Worm (Caenorhabditis elegans): ENCODE data around the gene pink-1.
A peak's percentile ranks its signal among the peaks of the same experiment; 100 is the strongest.
"Not testable (repeated sequence)": the region's sequence is repeated elsewhere in the genome, so short reads cannot be mapped to it uniquely, and the experiment has no call there.

The pink-1 gene

DNA sequence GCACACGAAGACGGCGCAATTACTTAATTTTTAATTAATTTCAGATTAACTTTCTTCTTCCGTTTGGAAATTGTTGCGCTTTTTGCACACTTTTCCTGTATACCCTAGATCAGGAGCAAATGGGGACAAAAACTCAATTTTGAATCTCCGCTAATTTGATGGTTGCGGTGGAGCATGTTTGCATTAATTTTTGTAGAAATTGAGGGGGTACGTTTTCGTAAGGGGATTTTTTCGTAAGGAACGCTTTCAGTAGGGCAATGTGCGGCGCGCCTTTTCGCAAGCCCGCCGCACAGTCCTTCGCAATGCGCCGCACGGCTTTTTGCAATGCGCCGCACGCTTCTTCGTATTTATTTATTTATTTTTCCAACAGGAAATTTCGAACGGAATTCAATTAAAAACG, 49.1 kb downstream of the pink-1 start (continued):
- TF ChIP-seq lim-7 (GFP tag; IDR thresholded peaks at IDR 0.05) (peak; percentile 59), ZK337.2 (GFP tag; IDR thresholded peaks at IDR 0.05) (peak; percentile 21; the same call in 1 of the 2 replicates), Y48G9A.11 (GFP tag; IDR thresholded peaks at IDR 0.05) (peak; percentile 86), lsy-2 (tag; optimal IDR thresholded peaks at IDR 0.05) (peak; percentile 26 to 73), hif-1 (tag; optimal IDR thresholded peaks at IDR 0.05) (peak in 1 of 2 experiments; percentile 12), lin-29 (GFP tag; IDR thresholded peaks at IDR 0.05) (peak; percentile 83), mep-1 (tag; optimal IDR thresholded peaks at IDR 0.05) (peak; percentile 58), nhr-42 (GFP tag; IDR thresholded peaks at IDR 0.05) (peak; percentile 92), T20F7.1 (GFP tag; optimal IDR thresholded peaks at IDR 0.05) (peak; percentile 25), hlh-11 (tag; optimal IDR thresholded peaks at IDR 0.05) (peak; percentile 39), unc-130 (GFP tag; optimal IDR thresholded peaks at IDR 0.05) (peak; percentile 15), D1046.2 (GFP tag; IDR thresholded peaks at IDR 0.05) (peak; percentile 83; the same call in 1 of the 2 replicates), nhr-48 (tag; optimal IDR thresholded peaks at IDR 0.05) (peak; percentile 0), mes-2 (tag; optimal IDR thresholded peaks at IDR 0.05; ENCODE audit: poor library complexity, severe bottlenecking) (peak; percentile 85), nhr-41 (GFP tag; IDR thresholded peaks at IDR 0.05) (peak; percentile 56; the same call in 1 of the 2 replicates), set-16 (GFP tag; IDR thresholded peaks at IDR 0.05) (peak; percentile 65; the same call in 1 of the 2 replicates), pha-4 (GFP tag; IDR thresholded peaks at IDR 0.05) (peak; percentile 93), dmd-6 (GFP tag; IDR thresholded peaks at IDR 0.05) (peak; percentile 90), ceh-44 (GFP tag; IDR thresholded peaks at IDR 0.05) (peak; percentile 84), tra-1 (GFP tag; IDR thresholded peaks at IDR 0.05) (peak; percentile 88), saeg-2 (GFP tag; IDR thresholded peaks at IDR 0.05) (peak; percentile 90), ctbp-1 (GFP tag; IDR thresholded peaks at IDR 0.05) (peak; percentile 95), lin-1 (GFP tag; IDR thresholded peaks at IDR 0.05) (peak; percentile 88), madf-5 (GFP tag; IDR thresholded peaks at IDR 0.05) (peak in 1 of 2 experiments; percentile 86; a peak in 2 of 4 replicates), madf-9 (GFP tag; conservative IDR thresholded peaks at IDR 0.05) (peak; percentile 72), nhr-77 (tag; optimal IDR thresholded peaks at IDR 0.05) (peak; percentile 27), nhr-6 (tag; optimal IDR thresholded peaks at IDR 0.05) (peak; percentile 41), arid-1 (GFP tag; conservative IDR thresholded peaks at IDR 0.05) (peak; percentile 84), T26A8.4 (GFP tag; IDR thresholded peaks at IDR 0.05) (peak; percentile 97), duxl-1 (tag; optimal IDR thresholded peaks at IDR 0.05; ENCODE audit: poor library complexity) (peak; percentile 43), zfp-3 (GFP tag; conservative IDR thresholded peaks at IDR 0.05) (peak; percentile 89)
- not testable (repeated sequence) for TF ChIP-seq pha-4 (tag; optimal IDR thresholded peaks at IDR 0.05)

- TF ChIP-seq madf-5 (GFP tag; IDR thresholded peaks at IDR 0.05) (no peak), gei-8 (GFP tag; optimal IDR thresholded peaks at IDR 0.05) (no peak), egl-43 (GFP tag; IDR thresholded peaks at IDR 0.05) (no peak), daf-8 (GFP tag; IDR thresholded peaks at IDR 0.05) (no peak), lin-29 (GFP tag; IDR thresholded peaks at IDR 0.05) (no peak), madf-9 (GFP tag; conservative IDR thresholded peaks at IDR 0.05) (no peak), lin-39 (tag; optimal IDR thresholded peaks at IDR 0.05) (no peak), rbr-2 (tag; optimal IDR thresholded peaks at IDR 0.05) (no peak)
Observed at ce11 chrII:5344775-5345174, 50.7 kb downstream of the pink-1 start, which contains the start of gene F09E5.14. TSS of gene F09E5.14 (minus strand) at chrII:5344875.

All from whole organism, L4 larva.